Fruit fly (Drosophila melanogaster): ENCODE data around the gene wts.

DNA sequence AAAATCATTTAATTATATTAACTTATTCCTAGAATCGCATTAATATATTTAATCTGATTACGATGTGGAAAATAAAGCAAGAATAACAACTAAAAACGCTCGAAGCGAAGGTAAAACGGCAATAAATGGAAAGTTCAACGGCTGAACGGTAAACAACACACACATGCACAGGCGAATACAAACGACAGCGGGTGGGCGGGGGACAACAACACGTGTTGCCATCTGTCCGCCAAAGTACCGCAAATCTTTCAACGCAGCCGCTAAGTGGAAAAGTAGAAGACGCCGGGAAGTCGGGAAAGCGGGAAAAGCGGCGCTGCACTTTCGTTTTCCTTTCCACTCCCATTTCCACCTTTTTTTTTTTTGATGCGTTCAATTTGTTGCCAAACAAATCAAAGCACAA lies 23.9 kb downstream of the wts start:
- TF ChIP-seq CG8478 (optimal IDR thresholded peaks at IDR 0.05): no peak
- TF ChIP-seq CTCF (optimal IDR thresholded peaks at IDR 0.05): no peak
